Fruit fly (Drosophila melanogaster) Kc167 (cell line): ENCODE results near the gene Rh2.

Source experiments
- Myc ChIP-seq: fragments of >200 bp; optimal IDR thresholded peaks from 2 replicates; lab custom pipeline; 2017; ENCODE audit warnings: missing external identifiers
- Sin3A ChIP-seq: fragments of >200 bp; optimal IDR thresholded peaks from 2 replicates; lab custom pipeline; 2018; ENCODE audit warnings: missing external identifiers
- h ChIP-seq: fragments of >200 bp; optimal IDR thresholded peaks from 3 replicates; lab custom pipeline; 2018; ENCODE audit warnings: missing external identifiers
- insv ChIP-seq: fragments of >200 bp; optimal IDR thresholded peaks from 3 replicates; lab custom pipeline; 2018; ENCODE audit warnings: missing external identifiers
- psq ChIP-seq: fragments of >200 bp; optimal IDR thresholded peaks from 2 replicates; lab custom pipeline; 2017; ENCODE audit warnings: missing external identifiers
- ttk ChIP-seq: sonication (Bioruptor generic); optimal IDR thresholded peaks from 2 replicates; lab custom pipeline; 2017; ENCODE audit warnings: missing external identifiers

dm6 chr3R:18928918-18929705 is 29.9 kb downstream of the Rh2 start, which contains the start of gene CG42613:
- TF ChIP-seq h (lab: Kevin White, UChicago) (no peak), psq (no peak), insv (lab: Kevin White, UChicago) (no peak), Myc (no peak), Sin3A (lab: Kevin White, UChicago) (no peak), ttk (lab: Kevin White, UChicago) (no peak)
